Worm (Caenorhabditis elegans): ENCODE results near the gene R13H4.7.

The R13H4.7 gene

DNA sequence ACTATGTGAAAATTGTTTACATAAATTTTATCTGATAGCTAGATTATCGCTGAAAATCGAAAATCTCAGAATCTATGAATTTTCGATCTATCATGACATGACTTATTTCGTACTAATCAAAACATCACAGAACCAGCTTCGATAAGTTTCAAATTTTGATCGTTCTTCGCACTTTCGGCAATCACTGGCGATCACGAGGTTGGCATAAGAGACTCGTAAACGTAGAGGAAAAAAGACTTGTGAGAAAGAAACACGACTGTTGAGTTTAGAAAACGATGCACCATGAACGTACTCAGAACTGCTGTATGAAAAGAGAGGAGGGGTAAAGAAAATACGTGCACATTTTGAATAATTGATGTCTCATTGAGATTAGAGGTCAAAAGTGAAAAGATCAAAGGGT, 44.1 kb downstream of the R13H4.7 start (continued):
- TF ChIP-seq xnd-1 (tag; optimal IDR thresholded peaks at IDR 0.05) (no peak), F52B5.7 (tag; optimal IDR thresholded peaks at IDR 0.05) (peak; percentile 46), sdz-38 (tag; optimal IDR thresholded peaks at IDR 0.05) (no peak), B0035.1 (tag; optimal IDR thresholded peaks at IDR 0.05) (no peak), C17E4.6 (GFP tag; IDR thresholded peaks at IDR 0.05) (no peak), nfyb-1 (GFP tag; IDR thresholded peaks at IDR 0.05) (peak; percentile 71), nhr-27 (tag; optimal IDR thresholded peaks at IDR 0.05) (no peak), atf-7 (tag; optimal IDR thresholded peaks at IDR 0.05) (peak; percentile 53), ztf-26 (tag; optimal IDR thresholded peaks at IDR 0.05) (peak; percentile 38), C06A6.2 (GFP tag; conservative IDR thresholded peaks at IDR 0.05) (0 out of 2 replicates have a peak, but pooled peaks have one; percentile 14), F23B12.7 (tag; optimal IDR thresholded peaks at IDR 0.05; ENCODE audit: insufficient read depth) (no peak), let-526 (GFP tag; IDR thresholded peaks at IDR 0.05) (peak; percentile 72; the same call in 1 of the 2 replicates), pbrm-1 (GFP tag; IDR thresholded peaks at IDR 0.05) (no peak), repo-1 (tag; optimal IDR thresholded peaks at IDR 0.05) (peak; percentile 45), snpc-3.4 (tag; optimal IDR thresholded peaks at IDR 0.05) (no peak), F57C9.4 (tag; optimal IDR thresholded peaks at IDR 0.05) (no peak), nhr-90 (tag; optimal IDR thresholded peaks at IDR 0.05) (peak; percentile 14), lsl-1 (GFP tag; optimal IDR thresholded peaks at IDR 0.05) (no peak), ceh-40 (GFP tag; IDR thresholded peaks at IDR 0.05) (no peak), F10E7.11 (tag; optimal IDR thresholded peaks at IDR 0.05) (no peak), B0261.1 (tag; optimal IDR thresholded peaks at IDR 0.05) (no peak), nhr-179 (tag; optimal IDR thresholded peaks at IDR 0.05) (no peak), ZK185.1 (tag; optimal IDR thresholded peaks at IDR 0.05; ENCODE audit: poor library complexity, severe bottlenecking) (peak; percentile 38), F49E8.2 (tag; optimal IDR thresholded peaks at IDR 0.05; ENCODE audit: insufficient read depth) (no peak), tbx-9 (tag; optimal IDR thresholded peaks at IDR 0.05; ENCODE audit: borderline replicate concordance) (no peak), mcd-1 (GFP tag; IDR thresholded peaks at IDR 0.05) (peak; percentile 43; the same call in 1 of the 2 replicates), ztf-18 (tag; optimal IDR thresholded peaks at IDR 0.05) (no peak), B0336.3 (GFP tag; IDR thresholded peaks at IDR 0.05) (peak; percentile 50; the same call in 1 of the 2 replicates), rec-8 (tag; optimal IDR thresholded peaks at IDR 0.05) (no peak), die-1 (tag; optimal IDR thresholded peaks at IDR 0.05) (no peak), Y56A3A.18 (GFP tag; IDR thresholded peaks at IDR 0.05) (no peak), hlh-12 (tag; optimal IDR thresholded peaks at IDR 0.05) (no peak), hsf-1 (GFP tag; IDR thresholded peaks at IDR 0.05) (no peak), nfya-1 (tag; optimal IDR thresholded peaks at IDR 0.05; ENCODE audit: borderline replicate concordance, insufficient read depth) (no peak), F22D6.2 (tag; optimal IDR thresholded peaks at IDR 0.05) (no peak), dox-1 (GFP tag; IDR thresholded peaks at IDR 0.05) (no peak), Y67H2A.10 (GFP tag; conservative IDR thresholded peaks at IDR 0.05) (no peak), aptf-2 (GFP tag; conservative IDR thresholded peaks at IDR 0.05) (no peak), Y95B8A.8 (GFP tag; IDR thresholded peaks at IDR 0.05) (peak; percentile 25; the same call in 1 of the 2 replicates)

Measured in whole organism, young adult.